Fruit fly (Drosophila melanogaster): Measurements from ENCODE around the gene CG34377.

Gene CG34377

dm6 chr3R:22323994-22324393 is at the start of gene CG34377:
CG34377 (minus strand) TSS chr3R:22324094.
- TF ChIP-seq insv (optimal IDR thresholded peaks at IDR 0.05): no peak
- TF ChIP-seq psq (optimal IDR thresholded peaks at IDR 0.05): no peak
- TF ChIP-seq Sin3A (optimal IDR thresholded peaks at IDR 0.05): no peak
- TF ChIP-seq ttk (optimal IDR thresholded peaks at IDR 0.05): no peak
- TF ChIP-seq Myc (optimal IDR thresholded peaks at IDR 0.05): no peak
- TF ChIP-seq h (optimal IDR thresholded peaks at IDR 0.05): no peak

- no peak for TF ChIP-seq insv (optimal IDR thresholded peaks at IDR 0.05)
- TF ChIP-seq psq (optimal IDR thresholded peaks at IDR 0.05): no peak
- TF ChIP-seq ttk (optimal IDR thresholded peaks at IDR 0.05): no peak
- TF ChIP-seq h (optimal IDR thresholded peaks at IDR 0.05): no peak
- no peak for TF ChIP-seq Sin3A (optimal IDR thresholded peaks at IDR 0.05)
- TF ChIP-seq Myc (optimal IDR thresholded peaks at IDR 0.05): no peak
Measured at dm6 chr3R:22372535-22372934, 48.6 kb upstream of the CG34377 start, which contains the start of gene CG7069. CG7069 (plus strand) TSS chr3R:22372835.

dm6 chr3R:22368777-22369214 is 44.9 kb upstream of the CG34377 start:
- TF ChIP-seq h (optimal IDR thresholded peaks at IDR 0.05): no peak
- no peak for TF ChIP-seq Myc (optimal IDR thresholded peaks at IDR 0.05)
- no peak for TF ChIP-seq ttk (optimal IDR thresholded peaks at IDR 0.05)
- TF ChIP-seq insv (optimal IDR thresholded peaks at IDR 0.05): no peak
- no peak for TF ChIP-seq Sin3A (optimal IDR thresholded peaks at IDR 0.05)
- TF ChIP-seq psq (optimal IDR thresholded peaks at IDR 0.05): no peak

dm6 chr3R:22368077-22368776 is 44.3 kb upstream of the CG34377 start:
- TF ChIP-seq h (optimal IDR thresholded peaks at IDR 0.05): no peak
- no peak for TF ChIP-seq psq (optimal IDR thresholded peaks at IDR 0.05)
- no peak for TF ChIP-seq ttk (optimal IDR thresholded peaks at IDR 0.05)
- no peak for TF ChIP-seq Sin3A (optimal IDR thresholded peaks at IDR 0.05)
- TF ChIP-seq insv (optimal IDR thresholded peaks at IDR 0.05): no peak
- no peak for TF ChIP-seq Myc (optimal IDR thresholded peaks at IDR 0.05)

dm6 chr3R:22367126-22368076 is 43.5 kb upstream of the CG34377 start, which contains the start of the genes Polr3F and PyK:
Polr3F (minus strand) TSS chr3R:22367373.
PyK (plus strand) TSS chr3R:22367536.
- no peak for TF ChIP-seq ttk (optimal IDR thresholded peaks at IDR 0.05)

dm6 chr3R:22365660-22366195 is 41.8 kb upstream of the CG34377 start, which contains the start of gene CG5382:
CG5382 (minus strand) TSS chr3R:22365983.
- no peak for TF ChIP-seq insv (optimal IDR thresholded peaks at IDR 0.05)
- TF ChIP-seq psq (optimal IDR thresholded peaks at IDR 0.05): no peak
- no peak for TF ChIP-seq ttk (optimal IDR thresholded peaks at IDR 0.05)
- no peak for TF ChIP-seq Myc (optimal IDR thresholded peaks at IDR 0.05)
- no peak for TF ChIP-seq h (optimal IDR thresholded peaks at IDR 0.05)
- TF ChIP-seq Sin3A (optimal IDR thresholded peaks at IDR 0.05): no peak

dm6 chr3R:22362218-22362907 is 38.5 kb upstream of the CG34377 start, which contains the start of the genes JMJD6, CG7071 and Muted:
JMJD6 (minus strand) TSS chr3R:22362371.
CG7071 (plus strand) TSS chr3R:22362620.
Muted (plus strand) TSS chr3R:22362620.
- TF ChIP-seq Sin3A (optimal IDR thresholded peaks at IDR 0.05) (no peak), insv (optimal IDR thresholded peaks at IDR 0.05) (no peak), h (optimal IDR thresholded peaks at IDR 0.05) (no peak), ttk (optimal IDR thresholded peaks at IDR 0.05) (no peak), psq (optimal IDR thresholded peaks at IDR 0.05) (no peak), Myc (optimal IDR thresholded peaks at IDR 0.05) (no peak)

- no peak for TF ChIP-seq insv (optimal IDR thresholded peaks at IDR 0.05)
- TF ChIP-seq Myc (optimal IDR thresholded peaks at IDR 0.05): no peak
- TF ChIP-seq h (optimal IDR thresholded peaks at IDR 0.05): no peak
- no peak for TF ChIP-seq ttk (optimal IDR thresholded peaks at IDR 0.05)
- TF ChIP-seq psq (optimal IDR thresholded peaks at IDR 0.05): no peak
- no peak for TF ChIP-seq Sin3A (optimal IDR thresholded peaks at IDR 0.05)
Measured at dm6 chr3R:22358810-22359209, 34.9 kb upstream of the CG34377 start.

- TF ChIP-seq ttk (optimal IDR thresholded peaks at IDR 0.05): no peak
- TF ChIP-seq Sin3A (optimal IDR thresholded peaks at IDR 0.05): no peak
- TF ChIP-seq insv (optimal IDR thresholded peaks at IDR 0.05): no peak
- TF ChIP-seq psq (optimal IDR thresholded peaks at IDR 0.05): no peak
- no peak for TF ChIP-seq h (optimal IDR thresholded peaks at IDR 0.05)
Measured at dm6 chr3R:22357942-22358341, 34.0 kb upstream of the CG34377 start.

dm6 chr3R:22356464-22357410 is 32.8 kb upstream of the CG34377 start, which contains the start of gene Sar1:
Sar1 (plus strand) TSS chr3R:22356685.
- no peak for TF ChIP-seq insv (optimal IDR thresholded peaks at IDR 0.05)

All from Kc167 (cell line).